Worm (Caenorhabditis elegans) whole organism, young adult: Measurements from ENCODE around the gene mtq-2.

Experiments
- B0019.2 ChIP-seq: fragments of 200-800 bp; sonication (Bioruptor generic); conservative IDR thresholded peaks from 2 replicates; pipeline ENCODE4 v1.3.6; 2022; ENCODE audit warnings: missing genetic modification reagents, missing genetic modification characterization, missing compliant biosample characterization
- C06A6.2 ChIP-seq: fragments of 200-800 bp; sonication (Bioruptor generic); conservative IDR thresholded peaks from 2 replicates; pipeline ENCODE4 v1.3.6; 2022; ENCODE audit warnings: missing genetic modification characterization, missing compliant biosample characterization
- F37B4.10 ChIP-seq: fragments of 200-800 bp; sonication (Bioruptor generic); IDR thresholded peaks from 2 replicates; pipeline ENCODE4 v1.3.6; 2022; ENCODE audit warnings: missing genetic modification characterization, missing compliant biosample characterization
- F55B11.4 ChIP-seq: sonication (generic microtip); optimal IDR thresholded peaks from 2 replicates; lab custom pipeline; 2016; ENCODE audit warnings: missing compliant biosample characterization, missing genetic modification characterization, borderline replicate concordance; ENCODE audit not compliant: insufficient read depth
- K11D2.4 ChIP-seq: fragments of 200-800 bp; sonication (Bioruptor generic); IDR thresholded peaks from 2 replicates; pipeline ENCODE4 v1.3.6; 2022; ENCODE audit warnings: missing genetic modification reagents, missing genetic modification characterization, missing compliant biosample characterization
- K12H6.12 ChIP-seq: fragments of 200-800 bp; sonication (Bioruptor generic); optimal IDR thresholded peaks from 2 replicates; lab custom pipeline; 2018; ENCODE audit warnings: mild to moderate bottlenecking, missing genetic modification characterization, missing compliant biosample characterization
- T26A5.8 ChIP-seq: sonication (generic microtip); optimal IDR thresholded peaks from 2 replicates; lab custom pipeline; 2016; ENCODE audit warnings: missing genetic modification characterization, missing compliant biosample characterization
- ZK185.1 ChIP-seq: sonication (generic microtip); optimal IDR thresholded peaks from 2 replicates; lab custom pipeline; 2016; ENCODE audit warnings: mild to moderate bottlenecking, missing genetic modification characterization, missing compliant biosample characterization; ENCODE audit not compliant: poor library complexity, severe bottlenecking
- ama-1 ChIP-seq, 3 experiments: fragments of 150-350 bp in 1 of 3; sonication (generic microtip) in 2 of 3; optimal IDR thresholded peaks; 2 replicates each; lab custom pipeline; 2014 to 2018; ENCODE audit warnings: missing biosample characterization in 2 of 3, missing genetic modification characterization in 2 of 3, missing genetic modification reagents in 2 of 3
- atf-7 ChIP-seq: sonication (generic microtip); optimal IDR thresholded peaks from 2 replicates; lab custom pipeline; 2017; ENCODE audit warnings: mild to moderate bottlenecking, missing genetic modification characterization, missing compliant biosample characterization
- athp-1 ChIP-seq: sonication (generic microtip); optimal IDR thresholded peaks from 2 replicates; lab custom pipeline; 2017; ENCODE audit warnings: mild to moderate bottlenecking, missing genetic modification characterization, missing compliant biosample characterization
- attf-5 ChIP-seq: fragments of 200-800 bp; sonication (Bioruptor generic); optimal IDR thresholded peaks from 2 replicates; lab custom pipeline; 2018; ENCODE audit warnings: mild to moderate bottlenecking, missing genetic modification characterization, missing compliant biosample characterization
- attf-6 ChIP-seq: fragments of 200-800 bp; sonication (Bioruptor generic); IDR thresholded peaks from 2 replicates; pipeline ENCODE4 v1.3.6; 2022; ENCODE audit warnings: missing genetic modification reagents, missing genetic modification characterization, missing compliant biosample characterization
- cebp-2 ChIP-seq: fragments of 200-800 bp; sonication (Bioruptor generic); IDR thresholded peaks from 2 replicates; pipeline ENCODE4 v1.3.6; 2022; ENCODE audit warnings: missing genetic modification characterization, missing compliant biosample characterization
- die-1 ChIP-seq: sonication (generic microtip); optimal IDR thresholded peaks from 2 replicates; lab custom pipeline; 2016; ENCODE audit warnings: missing genotype, mild to moderate bottlenecking, missing genetic modification characterization, missing compliant biosample characterization
- egl-44 ChIP-seq: fragments of 200-800 bp; sonication (Bioruptor generic); IDR thresholded peaks from 2 replicates; pipeline ENCODE4 v1.3.6; 2022; ENCODE audit warnings: missing genetic modification reagents, missing genetic modification characterization, missing compliant biosample characterization
- ekl-4 ChIP-seq: fragments of 200-800 bp; sonication (Bioruptor generic); IDR thresholded peaks from 2 replicates; pipeline ENCODE4 v1.3.6; 2022; ENCODE audit warnings: missing genetic modification reagents, missing genetic modification characterization, missing compliant biosample characterization
- hlh-12 ChIP-seq: sonication (generic microtip); optimal IDR thresholded peaks from 2 replicates; lab custom pipeline; 2016; ENCODE audit warnings: missing genetic modification characterization, missing compliant biosample characterization
- hmg-1.2 ChIP-seq: fragments of 200-800 bp; sonication (Bioruptor generic); IDR thresholded peaks from 2 replicates; pipeline ENCODE4 v1.3.6; 2022; ENCODE audit warnings: missing genetic modification reagents, missing genetic modification characterization, missing compliant biosample characterization
- lag-1 ChIP-seq: fragments of 200-800 bp; sonication (Bioruptor generic); IDR thresholded peaks from 2 replicates; pipeline ENCODE4 v1.3.6; 2022; ENCODE audit warnings: missing genetic modification reagents, missing genetic modification characterization, missing compliant biosample characterization
- let-607 ChIP-seq, 2 experiments: fragments of 200-800 bp in 1 of 2; sonication (Bioruptor generic) in 1 of 2; sonication (generic microtip) in 1 of 2; optimal IDR thresholded peaks; 2 replicates each; lab custom pipeline; 2016 to 2018; ENCODE audit warnings: mild to moderate bottlenecking in 2 of 2, missing compliant biosample characterization in 2 of 2, missing genetic modification characterization in 2 of 2, moderate library complexity in 2 of 2, missing genotype in 1 of 2
- lin-54 ChIP-seq: fragments of 200-800 bp; sonication (Bioruptor generic); optimal IDR thresholded peaks from 2 replicates; lab custom pipeline; 2018; ENCODE audit warnings: mild to moderate bottlenecking, missing genetic modification characterization, missing compliant biosample characterization
- madf-6 ChIP-seq: fragments of 200-800 bp; sonication (Bioruptor generic); IDR thresholded peaks from 2 replicates; pipeline ENCODE4 v1.3.6; 2022; ENCODE audit warnings: missing genetic modification reagents, missing genetic modification characterization, missing compliant biosample characterization
- madf-8 ChIP-seq: fragments of 200-800 bp; sonication (Bioruptor generic); conservative IDR thresholded peaks from 2 replicates; pipeline ENCODE4 v1.3.6; 2022; ENCODE audit warnings: missing genetic modification reagents, missing genetic modification characterization, missing compliant biosample characterization
- nfya-1 ChIP-seq: sonication (generic microtip); optimal IDR thresholded peaks from 2 replicates; lab custom pipeline; 2017; ENCODE audit warnings: antibody characterized with exemption, missing compliant biosample characterization, missing genetic modification characterization, borderline replicate concordance; ENCODE audit not compliant: insufficient read depth
- nhr-80 ChIP-seq: sonication (generic microtip); optimal IDR thresholded peaks from 2 replicates; lab custom pipeline; 2016; ENCODE audit warnings: missing genetic modification characterization, missing compliant biosample characterization
- nhr-90 ChIP-seq: sonication (generic microtip); optimal IDR thresholded peaks from 2 replicates; lab custom pipeline; 2016; ENCODE audit warnings: missing genotype, mild to moderate bottlenecking, missing genetic modification characterization, missing compliant biosample characterization
- rec-8 ChIP-seq, 2 experiments: sonication (generic microtip); optimal IDR thresholded peaks; 2 replicates each; lab custom pipeline; 2016; ENCODE audit warnings: mild to moderate bottlenecking in 2 of 2, missing genetic modification characterization in 2 of 2, missing genetic modification reagents in 2 of 2, missing genotype in 2 of 2, missing biosample characterization in 1 of 2, missing compliant biosample characterization in 1 of 2, moderate library complexity in 1 of 2
- sea-2 ChIP-seq: fragments of 200-800 bp; sonication (Bioruptor generic); IDR thresholded peaks from 2 replicates; pipeline ENCODE4 v1.3.6; 2022; ENCODE audit warnings: missing genetic modification characterization, missing compliant biosample characterization
- snpc-1.3 ChIP-seq: sonication (generic microtip); optimal IDR thresholded peaks from 2 replicates; lab custom pipeline; 2017; ENCODE audit warnings: missing genetic modification characterization, mild to moderate bottlenecking, missing compliant biosample characterization, antibody characterized with exemption, moderate library complexity, missing genotype, missing genetic modification reagents; ENCODE audit not compliant: insufficient read depth
- snpc-3.4 ChIP-seq: sonication (generic microtip); optimal IDR thresholded peaks from 2 replicates; lab custom pipeline; 2017; ENCODE audit warnings: missing genetic modification characterization, mild to moderate bottlenecking, missing compliant biosample characterization, antibody characterized with exemption, moderate library complexity, missing genotype, missing genetic modification reagents
- snpc-4 ChIP-seq, 5 experiments: fragments of 150-350 bp in 1 of 5; sonication (generic microtip) in 4 of 5; optimal IDR thresholded peaks; 2 replicates each; lab custom pipeline; 2014 to 2018; ENCODE audit warnings: missing genetic modification characterization in 5 of 5, missing biosample characterization in 3 of 5, antibody characterized with exemption in 2 of 5, mild to moderate bottlenecking in 2 of 5, missing compliant biosample characterization in 2 of 5, missing genotype in 2 of 5, moderate library complexity in 2 of 5, missing genetic modification reagents in 1 of 5
- somi-1 ChIP-seq: fragments of 200-800 bp; sonication (Bioruptor generic); optimal IDR thresholded peaks from 2 replicates; lab custom pipeline; 2018; ENCODE audit warnings: mild to moderate bottlenecking, missing genetic modification characterization, missing compliant biosample characterization

mtq-2 gene

ce11 chrII:2192267-2192666 is 3.0 kb upstream of the mtq-2 start (continued):
- TF ChIP-seq C06A6.2 (GFP tag; lab: Robert Waterston, UW) (no peak), egl-44 (GFP tag; lab: Robert Waterston, UW) (no peak)

- TF ChIP-seq madf-6 (GFP tag; lab: Robert Waterston, UW) (no peak), K12H6.12 (tag; lab: Kevin White, UChicago) (no peak), egl-44 (GFP tag; lab: Robert Waterston, UW) (no peak), lag-1 (GFP tag; lab: Robert Waterston, UW) (no peak)
- TF ChIP-seq, all 124 proteins: peak for 0
Measured at ce11 chrII:2191383-2191782, 2.1 kb upstream of the mtq-2 start.

- TF ChIP-seq ama-1 (optimal IDR thresholded peaks at IDR 0.05; lab: Kevin White, UChicago) (no peak), ama-1 (GFP tag; optimal IDR thresholded peaks at IDR 0.05; lab: Kevin White, UChicago) (no peak), athp-1 (no peak), somi-1 (GFP tag; lab: Kevin White, UChicago) (no peak), snpc-1.3 (tag; lab: Kevin White, UChicago) (no peak), B0019.2 (GFP tag; lab: Robert Waterston, UW) (no peak), rec-8 (tag; optimal IDR thresholded peaks at IDR 0.05; lab: Kevin White, UChicago) (no peak), let-607 (tag; optimal IDR thresholded peaks at IDR 0.05; lab: Kevin White, UChicago) (no peak), sea-2 (no peak)
Measured at ce11 chrII:2190522-2190921, 1.3 kb upstream of the mtq-2 start.

- no peak for TF ChIP-seq atf-7 (tag; lab: Kevin White, UChicago)
- no peak for TF ChIP-seq attf-6
- no peak for TF ChIP-seq ZK185.1 (tag; lab: Kevin White, UChicago)
- no peak for TF ChIP-seq ekl-4
- TF ChIP-seq K11D2.4 (GFP tag; lab: Robert Waterston, UW) = no peak
- no peak for TF ChIP-seq snpc-3.4
- TF ChIP-seq F37B4.10 (GFP tag; lab: Robert Waterston, UW) = no peak
- TF ChIP-seq die-1 (tag; lab: Kevin White, UChicago) = no peak
- TF ChIP-seq F55B11.4 (tag; lab: Kevin White, UChicago) = no peak
- no peak for TF ChIP-seq madf-8
- no peak for TF ChIP-seq let-607 (tag; optimal IDR thresholded peaks at IDR 0.05; lab: Kevin White, UChicago)
Measured at ce11 chrII:2186730-2187129, 2.5 kb downstream of the mtq-2 start.

ce11 chrII:2186329-2186728 is 2.9 kb downstream of the mtq-2 start, which contains the start of gene gba-2:
Gene gba-2 (minus strand): TSS chrII:2186434.
- peak; percentile 50 for TF ChIP-seq nhr-80
- TF ChIP-seq lin-54 (GFP tag; lab: Kevin White, UChicago) = no peak
- TF ChIP-seq nhr-90 (tag; lab: Kevin White, UChicago) = no peak
- no peak for TF ChIP-seq K11D2.4 (GFP tag; lab: Robert Waterston, UW)

- TF ChIP-seq cebp-2 = no peak
- no peak for TF ChIP-seq T26A5.8
- TF ChIP-seq snpc-4 (GFP tag; optimal IDR thresholded peaks at IDR 0.05; lab: Kevin White, UChicago) = no peak
- no peak for TF ChIP-seq snpc-4 (tag; optimal IDR thresholded peaks at IDR 0.05; lab: Kevin White, UChicago)
- TF ChIP-seq nfya-1 (tag; lab: Kevin White, UChicago) = no peak
- TF ChIP-seq attf-5 (GFP tag; lab: Kevin White, UChicago) = no peak
- no peak for TF ChIP-seq hmg-1.2 (GFP tag; lab: Robert Waterston, UW)
- TF ChIP-seq hlh-12 = no peak
Measured at ce11 chrII:2177735-2178134, 11.5 kb downstream of the mtq-2 start.
